Worm (Caenorhabditis elegans) whole organism, L4 larva: ENCODE data around the gene B0334.13.

Experiments used
- ZK546.5 ChIP-seq, 2 experiments: sonication (generic microtip); optimal IDR thresholded peaks; 2 replicates each; lab custom pipeline; 2017; ENCODE audit warnings: missing biosample characterization in 2 of 2, missing genetic modification characterization in 2 of 2
- aha-1 ChIP-seq: fragments of 150-350 bp; peaks from one replicate; lab custom pipeline; 2014; ENCODE audit warnings: missing biosample characterization, missing genetic modification characterization
- aly-2 ChIP-seq: sonication (generic microtip); optimal IDR thresholded peaks from 2 replicates; lab custom pipeline; 2018; ENCODE audit warnings: missing biosample characterization, missing genetic modification characterization
- dmd-9 ChIP-seq: fragments of 200-800 bp; sonication (Bioruptor generic); IDR thresholded peaks from 2 replicates; pipeline ENCODE4 v1.3.6; 2022; ENCODE audit warnings: missing genetic modification reagents, missing genetic modification characterization, missing compliant biosample characterization
- fkh-10 ChIP-seq: fragments of 150-350 bp; optimal IDR thresholded peaks from 2 replicates; lab custom pipeline; 2014; ENCODE audit warnings: missing biosample characterization, missing genetic modification reagents, missing genetic modification characterization
- fos-1 ChIP-seq: fragments of 150-350 bp; optimal IDR thresholded peaks from 2 replicates; lab custom pipeline; 2014; ENCODE audit warnings: missing biosample characterization, missing genetic modification characterization
- lin-39 ChIP-seq: fragments of 150-350 bp; optimal IDR thresholded peaks from 2 replicates; lab custom pipeline; 2014; ENCODE audit warnings: missing biosample characterization, missing genetic modification reagents, missing genetic modification characterization
- nhr-11 ChIP-seq: fragments of 150-350 bp; optimal IDR thresholded peaks from 2 replicates; lab custom pipeline; 2014; ENCODE audit warnings: missing biosample characterization, missing genetic modification characterization
- nhr-237 ChIP-seq: sonication (generic microtip); optimal IDR thresholded peaks from 2 replicates; lab custom pipeline; 2017; ENCODE audit warnings: missing biosample characterization, missing genetic modification characterization
- unc-62 ChIP-seq, 3 experiments: fragments of 150-350 bp in 1 of 3; sonication (generic microtip); optimal IDR thresholded peaks in 2 of 3; peaks in 1 of 3; 1 replicate in 1 of 3; 2 replicates in 2 of 3; lab custom pipeline; 2014 to 2017; ENCODE audit warnings: missing biosample characterization in 3 of 3, missing genetic modification characterization in 3 of 3, missing genetic modification reagents in 3 of 3, missing genotype in 1 of 3

- TF ChIP-seq dmd-9 (GFP tag; lab: Robert Waterston, UW) (no peak), ZK546.5 (tag; optimal IDR thresholded peaks at IDR 0.05; lab: Kevin White, UChicago) (no peak), nhr-11 (tag; lab: Kevin White, UChicago) (no peak), fos-1 (tag; lab: Kevin White, UChicago) (no peak), aly-2 (tag; lab: Kevin White, UChicago) (no peak), unc-62 (GFP tag; optimal IDR thresholded peaks at IDR 0.05 in 1 of 2; lab: Kevin White, UChicago) (peak in 1 of 2 experiments; percentile 69), unc-62 (tag; optimal IDR thresholded peaks at IDR 0.05; lab: Kevin White, UChicago) (no peak), fkh-10 (no peak), aha-1 (tag; lab: Kevin White, UChicago) (peak; percentile 59), lin-39 (tag; lab: Kevin White, UChicago) (no peak), nhr-237 (tag; lab: Kevin White, UChicago) (no peak)
These were observed 4.7 kb downstream of the B0334.13 start, which contains the start of gene hacl-1 for ce11 chrII:11492843-11493242.
